Worm (Caenorhabditis elegans) whole organism, L3 larva: ENCODE results near the gene F13H8.5.

Source experiments
- ceh-82 ChIP-seq: fragments of 150-350 bp; optimal IDR thresholded peaks from 2 replicates; lab custom pipeline; 2014; ENCODE audit warnings: missing biosample characterization, missing genetic modification characterization
- nhr-28 ChIP-seq: fragments of 150-350 bp; optimal IDR thresholded peaks from 2 replicates; lab custom pipeline; 2014; ENCODE audit warnings: missing biosample characterization, missing genetic modification characterization
- nhr-77 ChIP-seq: fragments of 150-350 bp; optimal IDR thresholded peaks from 2 replicates; lab custom pipeline; 2014; ENCODE audit warnings: missing biosample characterization, missing genetic modification characterization
- snpc-4 ChIP-seq: fragments of 150-350 bp; optimal IDR thresholded peaks from 2 replicates; lab custom pipeline; 2014; ENCODE audit warnings: missing biosample characterization, missing genetic modification characterization

DNA sequence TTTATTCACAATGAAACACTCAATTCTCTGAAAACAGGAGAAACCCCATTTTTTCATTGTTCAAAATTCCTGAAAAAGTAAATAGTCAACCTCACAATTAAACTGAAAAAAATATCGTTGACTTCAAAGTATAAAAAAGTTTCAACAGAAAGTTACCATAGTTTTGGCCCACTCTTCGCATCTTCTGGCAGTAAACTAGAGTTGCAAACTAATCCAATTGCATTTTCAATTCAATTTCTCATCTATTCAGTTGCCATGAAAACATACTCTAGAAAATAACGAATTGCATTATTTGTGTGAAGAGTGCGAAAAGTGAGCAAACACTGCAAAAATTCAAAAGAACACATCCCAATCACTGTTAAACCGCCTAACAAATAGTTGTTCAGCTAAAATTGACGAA, 7.8 kb upstream of the F13H8.5 start, which contains the start of gene F13H8.3:
- TF ChIP-seq nhr-28 (tag; lab: Kevin White, UChicago) (no peak), ceh-82 (tag; lab: Kevin White, UChicago) (no peak), nhr-77 (tag; lab: Kevin White, UChicago) (no peak), snpc-4 (tag; lab: Kevin White, UChicago) (no peak)
